Fruit fly (Drosophila melanogaster) whole organism, embryonic: ENCODE data around the gene CG7896.

ENCODE experiments used
- Ada2b ChIP-seq: fragments of 200-800 bp; sonication (Bioruptor generic); IDR thresholded peaks from 2 replicates; pipeline ENCODE4 v1.3.6; 2022; ENCODE audit warnings: missing biosample characterization, missing genetic modification characterization
- Atf6 ChIP-seq: fragments of 200-800 bp; sonication (Bioruptor generic); IDR thresholded peaks from 2 replicates; pipeline ENCODE4 v1.3.6; 2022; ENCODE audit warnings: missing biosample characterization, missing genetic modification characterization
- B-H2 ChIP-seq: fragments of 200-800 bp; sonication (Bioruptor generic); optimal IDR thresholded peaks from 2 replicates; lab custom pipeline; 2018; ENCODE audit warnings: missing biosample characterization, mild to moderate bottlenecking, missing genetic modification characterization
- BEAF-32 ChIP-seq: fragments of 200-800 bp; sonication (Bioruptor generic); optimal IDR thresholded peaks from 3 replicates; lab custom pipeline; 2017; ENCODE audit warnings: missing biosample characterization, missing genetic modification characterization, mild to moderate bottlenecking, moderate library complexity, missing genetic modification reagents
- CG10366 ChIP-seq: fragments of 200-800 bp; sonication (Bioruptor generic); IDR thresholded peaks from 2 replicates; pipeline ENCODE4 v1.3.6; 2022; ENCODE audit warnings: missing biosample characterization, missing genetic modification characterization
- CG11695 ChIP-seq: fragments of 200-800 bp; sonication (Bioruptor generic); IDR thresholded peaks from 3 replicates; pipeline ENCODE4 v1.3.6; 2022; ENCODE audit warnings: missing biosample characterization, missing genetic modification characterization
- CG12071 ChIP-seq: fragments of 200-800 bp; sonication (Bioruptor generic); optimal IDR thresholded peaks from 3 replicates; lab custom pipeline; 2018; ENCODE audit warnings: missing biosample characterization, mild to moderate bottlenecking, missing genetic modification characterization
- CG14050 ChIP-seq: fragments of 200-800 bp; sonication (Bioruptor generic); IDR thresholded peaks from 3 replicates; pipeline ENCODE4 v1.3.6; 2022; ENCODE audit warnings: missing biosample characterization, missing genetic modification characterization
- CG15514 ChIP-seq: fragments of 200-800 bp; sonication (Bioruptor generic); optimal IDR thresholded peaks from 3 replicates; lab custom pipeline; 2017; ENCODE audit warnings: missing biosample characterization, missing genetic modification characterization, mild to moderate bottlenecking, moderate library complexity, missing genetic modification reagents
- CG17359 ChIP-seq: fragments of 200-800 bp; sonication (Bioruptor generic); optimal IDR thresholded peaks from 3 replicates; lab custom pipeline; 2018; ENCODE audit warnings: missing biosample characterization, mild to moderate bottlenecking, missing genetic modification characterization, moderate library complexity
- CG17361 ChIP-seq: fragments of 200-800 bp; sonication (Bioruptor generic); IDR thresholded peaks from 3 replicates; pipeline ENCODE4 v1.3.6; 2022; ENCODE audit warnings: missing biosample characterization, missing genetic modification characterization
- CG18011 ChIP-seq: fragments of 200-800 bp; sonication (Bioruptor generic); optimal IDR thresholded peaks from 2 replicates; lab custom pipeline; 2017; ENCODE audit warnings: missing biosample characterization, missing genetic modification characterization, mild to moderate bottlenecking, moderate library complexity, missing genotype
- CG3065 ChIP-seq: fragments of 200-800 bp; sonication (Bioruptor generic); optimal IDR thresholded peaks from 2 replicates; lab custom pipeline; 2016; ENCODE audit warnings: missing biosample characterization, missing genetic modification characterization
- CG31441 ChIP-seq: fragments of 200-800 bp; sonication (Bioruptor generic); IDR thresholded peaks from 2 replicates; pipeline ENCODE4 v1.3.6; 2022; ENCODE audit warnings: missing biosample characterization, missing genetic modification characterization
- CG33557 ChIP-seq: fragments of 200-800 bp; sonication (Bioruptor generic); optimal IDR thresholded peaks from 2 replicates; lab custom pipeline; 2019; ENCODE audit warnings: missing biosample characterization, mild to moderate bottlenecking, missing genetic modification characterization, moderate library complexity
- CG43689 ChIP-seq: fragments of 200-800 bp; sonication (Bioruptor generic); IDR thresholded peaks from 2 replicates; pipeline ENCODE4 v1.3.6; 2022; ENCODE audit warnings: missing biosample characterization, missing genetic modification characterization
- CG5245 ChIP-seq: fragments of 200-800 bp; sonication (Bioruptor generic); optimal IDR thresholded peaks from 3 replicates; lab custom pipeline; 2016; ENCODE audit warnings: missing biosample characterization, missing genetic modification characterization
- CG7357 ChIP-seq: fragments of 200-800 bp; sonication (Bioruptor generic); IDR thresholded peaks from 3 replicates; pipeline ENCODE4 v1.3.6; 2022; ENCODE audit warnings: missing biosample characterization, missing genetic modification characterization
- CG7556 ChIP-seq: fragments of 200-800 bp; sonication (Bioruptor generic); optimal IDR thresholded peaks from 2 replicates; lab custom pipeline; 2017; ENCODE audit warnings: missing biosample characterization, mild to moderate bottlenecking, missing genetic modification characterization
- CG8359 ChIP-seq: fragments of 200-800 bp; sonication (Bioruptor generic); optimal IDR thresholded peaks from 2 replicates; lab custom pipeline; 2017; ENCODE audit warnings: missing biosample characterization, mild to moderate bottlenecking, missing genetic modification characterization, borderline replicate concordance
- D ChIP-seq, 2 experiments: fragments of 200-800 bp in 1 of 2; fragments of >200 bp in 1 of 2; sonication (Bioruptor generic) in 1 of 2; optimal IDR thresholded peaks; 2 replicates in 1 of 2; 3 replicates in 1 of 2; lab custom pipeline; 2017; ENCODE audit warnings: mild to moderate bottlenecking in 1 of 2, missing biosample characterization in 1 of 2, missing genetic modification characterization in 1 of 2, missing genetic modification reagents in 1 of 2
- Doc3 ChIP-seq: fragments of 200-800 bp; sonication (Bioruptor generic); IDR thresholded peaks from 3 replicates; pipeline ENCODE4 v1.3.6; 2022; ENCODE audit warnings: missing biosample characterization, missing genetic modification characterization; ENCODE audit not compliant: partially characterized antibody
- E2f1 ChIP-seq: fragments of 200-800 bp; sonication (Bioruptor generic); IDR thresholded peaks from 2 replicates; pipeline ENCODE4 v1.3.6; 2022; ENCODE audit warnings: missing biosample characterization, missing genetic modification characterization
- Fer2 ChIP-seq: fragments of 200-800 bp; sonication (Bioruptor generic); optimal IDR thresholded peaks from 2 replicates; lab custom pipeline; 2018; ENCODE audit warnings: missing biosample characterization, mild to moderate bottlenecking, missing genetic modification characterization, moderate library complexity
- GATAe ChIP-seq: fragments of 200-800 bp; sonication (Bioruptor generic); conservative IDR thresholded peaks from 2 replicates; pipeline ENCODE4 v1.3.6; 2022; ENCODE audit warnings: missing biosample characterization, missing genetic modification characterization
- Nf-YC ChIP-seq: fragments of 200-800 bp; optimal IDR thresholded peaks from 3 replicates; lab custom pipeline; 2019; ENCODE audit warnings: missing biosample characterization, mild to moderate bottlenecking, missing genetic modification characterization, moderate library complexity
- NfI ChIP-seq: fragments of 200-800 bp; sonication (Bioruptor generic); optimal IDR thresholded peaks from 3 replicates; lab custom pipeline; 2018; ENCODE audit warnings: missing biosample characterization, mild to moderate bottlenecking, missing genetic modification characterization, moderate library complexity
- TFAM ChIP-seq: fragments of 200-800 bp; sonication (Bioruptor generic); optimal IDR thresholded peaks from 2 replicates; lab custom pipeline; 2017; ENCODE audit warnings: missing biosample characterization, missing genetic modification characterization, inconsistent platforms
- YL-1 ChIP-seq: fragments of 200-800 bp; sonication (Bioruptor generic); optimal IDR thresholded peaks from 3 replicates; lab custom pipeline; 2017; ENCODE audit warnings: missing biosample characterization, mild to moderate bottlenecking, missing genetic modification characterization
- ash1 ChIP-seq: fragments of 200-800 bp; sonication (Bioruptor generic); optimal IDR thresholded peaks from 2 replicates; lab custom pipeline; 2018; ENCODE audit warnings: missing biosample characterization, mild to moderate bottlenecking, missing genetic modification characterization
- bigmax ChIP-seq: fragments of 200-800 bp; sonication (Bioruptor generic); optimal IDR thresholded peaks from 2 replicates; lab custom pipeline; 2018; ENCODE audit warnings: missing biosample characterization, mild to moderate bottlenecking, missing genetic modification characterization
- bsh ChIP-seq, 2 experiments: fragments of 200-800 bp; sonication (Bioruptor generic); optimal IDR thresholded peaks; 2 replicates each; lab custom pipeline; 2017 to 2018; ENCODE audit warnings: mild to moderate bottlenecking in 2 of 2, missing biosample characterization in 2 of 2, missing genetic modification characterization in 2 of 2, moderate library complexity in 1 of 2
- cg ChIP-seq: fragments of 200-800 bp; sonication (Bioruptor generic); optimal IDR thresholded peaks from 3 replicates; lab custom pipeline; 2019; ENCODE audit warnings: missing biosample characterization, mild to moderate bottlenecking, missing genetic modification characterization, moderate library complexity
- chm ChIP-seq: fragments of 200-800 bp; sonication (Bioruptor generic); IDR thresholded peaks from 2 replicates; pipeline ENCODE4 v1.3.6; 2022; ENCODE audit warnings: missing biosample characterization, missing genetic modification characterization
- crp ChIP-seq, 2 experiments: fragments of 200-800 bp; sonication (Bioruptor generic); optimal IDR thresholded peaks; 2 replicates in 1 of 2; 3 replicates in 1 of 2; lab custom pipeline; 2017; ENCODE audit warnings: missing biosample characterization in 2 of 2, missing genetic modification characterization in 2 of 2, mild to moderate bottlenecking in 1 of 2, moderate library complexity in 1 of 2
- da ChIP-seq: fragments of 200-800 bp; sonication (Bioruptor generic); optimal IDR thresholded peaks from 2 replicates; lab custom pipeline; 2016; ENCODE audit warnings: missing biosample characterization, missing genetic modification characterization
- ftz-f1 ChIP-seq: fragments of 200-800 bp; sonication (Bioruptor generic); optimal IDR thresholded peaks from 2 replicates; lab custom pipeline; 2016; ENCODE audit warnings: missing biosample characterization, missing genetic modification characterization
- gcm ChIP-seq: fragments of 200-800 bp; sonication (Bioruptor generic); optimal IDR thresholded peaks from 2 replicates; lab custom pipeline; 2019; ENCODE audit warnings: missing biosample characterization, mild to moderate bottlenecking, missing genetic modification characterization, moderate library complexity
- gt ChIP-seq: fragments of 200-800 bp; sonication (Bioruptor generic); IDR thresholded peaks from 2 replicates; pipeline ENCODE4 v1.3.6; 2022; ENCODE audit warnings: missing biosample characterization, missing genetic modification characterization
- her ChIP-seq: fragments of 200-800 bp; sonication (Bioruptor generic); optimal IDR thresholded peaks from 2 replicates; lab custom pipeline; 2016; ENCODE audit warnings: missing biosample characterization, missing genetic modification characterization
- ken ChIP-seq: fragments of 200-800 bp; sonication (Bioruptor generic); IDR thresholded peaks from 3 replicates; pipeline ENCODE4 v1.3.6; 2022; ENCODE audit warnings: missing biosample characterization, missing genetic modification characterization
- kni ChIP-seq: fragments of 200-800 bp; sonication (Bioruptor generic); optimal IDR thresholded peaks from 3 replicates; lab custom pipeline; 2017; ENCODE audit warnings: mild to moderate bottlenecking, missing biosample characterization, missing genetic modification reagents, missing genetic modification characterization
- nerfin-1 ChIP-seq: fragments of 200-800 bp; sonication (Bioruptor generic); optimal IDR thresholded peaks from 3 replicates; lab custom pipeline; 2019; ENCODE audit warnings: missing biosample characterization, mild to moderate bottlenecking, missing genetic modification characterization, moderate library complexity
- pb ChIP-seq: fragments of 200-800 bp; sonication (Bioruptor generic); optimal IDR thresholded peaks from 3 replicates; lab custom pipeline; 2016; ENCODE audit warnings: missing biosample characterization, missing genetic modification characterization
- peb ChIP-seq: fragments of 200-800 bp; sonication (Bioruptor generic); IDR thresholded peaks from 2 replicates; pipeline ENCODE4 v1.3.6; 2022; ENCODE audit warnings: missing biosample characterization, missing genetic modification characterization
- pzg ChIP-seq: fragments of 200-800 bp; sonication (Bioruptor generic); optimal IDR thresholded peaks from 3 replicates; lab custom pipeline; 2018; ENCODE audit warnings: missing biosample characterization, mild to moderate bottlenecking, missing genetic modification characterization, moderate library complexity
- sens-2 ChIP-seq: fragments of 200-800 bp; sonication (Bioruptor generic); IDR thresholded peaks from 2 replicates; pipeline ENCODE4 v1.3.6; 2022; ENCODE audit warnings: missing biosample characterization, missing genetic modification characterization
- trh ChIP-seq: fragments of 200-800 bp; sonication (Bioruptor generic); optimal IDR thresholded peaks from 2 replicates; lab custom pipeline; 2016; ENCODE audit warnings: missing biosample characterization, missing genetic modification characterization
- vfl ChIP-seq: fragments of 200-800 bp; sonication (Bioruptor generic); optimal IDR thresholded peaks from 2 replicates; lab custom pipeline; 2016; ENCODE audit warnings: missing biosample characterization, missing genetic modification characterization

The CG7896 gene

DNA sequence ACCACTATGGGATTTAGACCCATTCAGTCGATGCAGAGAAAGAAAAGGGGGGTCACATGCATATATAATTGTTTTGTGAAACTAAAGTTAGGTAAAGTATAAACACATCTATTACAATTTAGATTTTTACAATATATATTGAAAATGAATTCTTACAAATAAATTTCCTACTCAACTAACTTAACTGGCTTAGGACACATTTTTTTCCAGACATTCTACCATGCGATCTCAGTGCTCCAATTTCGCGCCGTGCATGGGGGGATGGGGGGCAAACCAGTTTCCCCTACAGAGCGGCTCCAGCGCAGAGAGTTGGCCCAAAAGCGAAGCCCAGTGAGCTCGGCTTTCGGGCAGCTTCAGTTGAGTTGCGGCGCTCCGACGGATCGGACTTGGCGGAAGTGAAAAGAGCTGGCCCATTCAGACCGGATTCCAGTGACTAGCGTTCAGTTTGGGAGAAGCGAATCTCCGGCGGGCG, at the start of gene CG7896 (continued):
- TF ChIP-seq crp (GFP tag; optimal IDR thresholded peaks at IDR 0.05; lab: Kevin White, UChicago) (peak in 1 of 2 experiments; percentile 11), CG12071 (peak; percentile 27), Nf-YC (tag; lab: Kevin White, UChicago) (peak; percentile 70), CG33557 (GFP tag; lab: Kevin White, UChicago) (peak; percentile 61), gcm (GFP tag; lab: Kevin White, UChicago) (peak; percentile 67), pzg (GFP tag; lab: Kevin White, UChicago) (no peak), CG8359 (no peak), CG18011 (GFP tag; lab: Kevin White, UChicago) (no peak), da (GFP tag; lab: Kevin White, UChicago) (no peak), pb (GFP tag; lab: Kevin White, UChicago) (peak; percentile 10), nerfin-1 (tag; lab: Kevin White, UChicago) (peak; percentile 45), D (optimal IDR thresholded peaks at IDR 0.05; lab: Kevin White, UChicago) (no peak), D (GFP tag; optimal IDR thresholded peaks at IDR 0.05; lab: Kevin White, UChicago) (peak; percentile 43), NfI (GFP tag; lab: Kevin White, UChicago) (peak; percentile 53), GATAe (GFP tag; lab: Robert Waterston, UW) (peak; percentile 37), Fer2 (tag; lab: Kevin White, UChicago) (peak; percentile 22), cg (GFP tag; lab: Kevin White, UChicago) (no peak), chm (GFP tag; lab: Robert Waterston, UW) (no peak), her (GFP tag; lab: Kevin White, UChicago) (no peak), Atf6 (GFP tag; lab: Robert Waterston, UW) (peak; percentile 80), CG15514 (GFP tag; lab: Kevin White, UChicago) (peak; percentile 48), ftz-f1 (no peak), E2f1 (peak; percentile 76), CG11695 (GFP tag; lab: Robert Waterston, UW) (peak; percentile 83), YL-1 (no peak), CG17361 (GFP tag; lab: Robert Waterston, UW) (peak; percentile 86), Doc3 (0 out of 3 replicates have a peak, but pooled peaks have one; percentile 9), CG5245 (peak; percentile 40), CG17359 (tag; lab: Kevin White, UChicago) (peak; percentile 48), trh (GFP tag; lab: Kevin White, UChicago) (no peak), kni (GFP tag; lab: Kevin White, UChicago) (peak; percentile 58), vfl (GFP tag; lab: Kevin White, UChicago) (no peak), B-H2 (GFP tag; lab: Kevin White, UChicago) (peak; percentile 4), ash1 (no peak), CG43689 (GFP tag; lab: Robert Waterston, UW) (peak; percentile 49; the same call in 1 of the 2 replicates), bsh (GFP tag; optimal IDR thresholded peaks at IDR 0.05; lab: Kevin White, UChicago) (peak; percentile 5 to 64), CG3065 (GFP tag; lab: Kevin White, UChicago) (no peak), BEAF-32 (no peak), CG7556 (peak; percentile 73), CG31441 (GFP tag; lab: Robert Waterston, UW) (peak; percentile 84), CG14050 (GFP tag; lab: Robert Waterston, UW) (peak; percentile 71; the same call in 2 of the 3 replicates), ken (GFP tag; lab: Robert Waterston, UW) (peak; percentile 82), sens-2 (GFP tag; lab: Robert Waterston, UW) (no peak), CG10366 (peak; percentile 73), peb (peak; percentile 80; the same call in 1 of the 2 replicates), gt (peak; percentile 34; the same call in 1 of the 2 replicates), Ada2b (peak; percentile 76), TFAM (GFP tag; lab: Kevin White, UChicago) (no peak), bigmax (GFP tag; lab: Kevin White, UChicago) (no peak), CG7357 (GFP tag; lab: Robert Waterston, UW) (peak; percentile 80)
